Fruit fly (Drosophila melanogaster) whole organism, embryonic: ENCODE results near the gene CG13075.

Experiments used
- BtbVII ChIP-seq: fragments of 200-800 bp; sonication (Bioruptor generic); optimal IDR thresholded peaks from 3 replicates; lab custom pipeline; 2017; ENCODE audit warnings: missing biosample characterization, mild to moderate bottlenecking, missing genetic modification characterization
- CG10147 ChIP-seq: fragments of 200-800 bp; sonication (Bioruptor generic); optimal IDR thresholded peaks from 2 replicates; lab custom pipeline; 2019; ENCODE audit warnings: missing biosample characterization, mild to moderate bottlenecking, missing genetic modification characterization, moderate library complexity
- CG10209 ChIP-seq: fragments of 200-800 bp; sonication (Bioruptor generic); optimal IDR thresholded peaks from 3 replicates; lab custom pipeline; 2017; ENCODE audit warnings: missing biosample characterization, mild to moderate bottlenecking, missing genetic modification characterization, missing genetic modification reagents
- CG10267 ChIP-seq: fragments of 200-800 bp; sonication (Bioruptor generic); optimal IDR thresholded peaks from 2 replicates; lab custom pipeline; 2018; ENCODE audit warnings: missing biosample characterization, mild to moderate bottlenecking, missing genetic modification characterization, moderate library complexity
- CG10565 ChIP-seq: fragments of 200-800 bp; sonication (Bioruptor generic); optimal IDR thresholded peaks from 3 replicates; lab custom pipeline; 2016; ENCODE audit warnings: missing biosample characterization, mild to moderate bottlenecking, missing genetic modification characterization
- CG12236 ChIP-seq: fragments of 200-800 bp; sonication (Bioruptor generic); optimal IDR thresholded peaks from 2 replicates; lab custom pipeline; 2016; ENCODE audit warnings: missing biosample characterization, missing genetic modification characterization
- CG12744 ChIP-seq: fragments of 200-800 bp; sonication (Bioruptor generic); optimal IDR thresholded peaks from 2 replicates; lab custom pipeline; 2016; ENCODE audit warnings: missing biosample characterization, missing genetic modification characterization
- CG1529 ChIP-seq: fragments of 200-800 bp; sonication (Bioruptor generic); optimal IDR thresholded peaks from 3 replicates; lab custom pipeline; 2018; ENCODE audit warnings: missing biosample characterization, missing genetic modification characterization
- CG15479 ChIP-seq: fragments of 200-800 bp; sonication (Bioruptor generic); optimal IDR thresholded peaks from 3 replicates; lab custom pipeline; 2019; ENCODE audit warnings: missing biosample characterization, mild to moderate bottlenecking, missing genetic modification characterization, moderate library complexity
- CG1602 ChIP-seq: fragments of 200-800 bp; sonication (Bioruptor generic); optimal IDR thresholded peaks from 3 replicates; lab custom pipeline; 2016; ENCODE audit warnings: missing biosample characterization, missing genetic modification characterization
- CG17385 ChIP-seq: fragments of 200-800 bp; sonication (Bioruptor generic); optimal IDR thresholded peaks from 3 replicates; lab custom pipeline; 2018; ENCODE audit warnings: missing biosample characterization, mild to moderate bottlenecking, missing genetic modification characterization
- CG1832 ChIP-seq: fragments of 200-800 bp; sonication (Bioruptor generic); optimal IDR thresholded peaks from 2 replicates; lab custom pipeline; 2017; ENCODE audit warnings: missing biosample characterization, mild to moderate bottlenecking, missing genetic modification characterization, inconsistent platforms
- CG18599 ChIP-seq: fragments of 200-800 bp; sonication (Bioruptor generic); optimal IDR thresholded peaks from 3 replicates; lab custom pipeline; 2017; ENCODE audit warnings: missing biosample characterization, missing genetic modification characterization, mild to moderate bottlenecking, moderate library complexity, missing genetic modification reagents
- CG18619 ChIP-seq: fragments of 200-800 bp; sonication (Bioruptor generic); optimal IDR thresholded peaks from 3 replicates; lab custom pipeline; 2017; ENCODE audit warnings: missing biosample characterization, mild to moderate bottlenecking, missing genetic modification characterization
- CG31224 ChIP-seq: fragments of 200-800 bp; sonication (Bioruptor generic); IDR thresholded peaks from 2 replicates; pipeline ENCODE4 v1.3.6; 2022; ENCODE audit warnings: missing biosample characterization, missing genetic modification characterization
- CG31441 ChIP-seq: fragments of 200-800 bp; sonication (Bioruptor generic); IDR thresholded peaks from 2 replicates; pipeline ENCODE4 v1.3.6; 2022; ENCODE audit warnings: missing biosample characterization, missing genetic modification characterization
- CG34376 ChIP-seq: fragments of 200-800 bp; sonication (Bioruptor generic); optimal IDR thresholded peaks from 2 replicates; lab custom pipeline; 2018; ENCODE audit warnings: missing biosample characterization, mild to moderate bottlenecking, missing genetic modification characterization
- CG4360 ChIP-seq: fragments of 200-800 bp; sonication (Bioruptor generic); IDR thresholded peaks from 2 replicates; pipeline ENCODE4 v1.3.6; 2022; ENCODE audit warnings: missing biosample characterization, missing genetic modification characterization
- CG6765 ChIP-seq: fragments of 200-800 bp; sonication (Bioruptor generic); optimal IDR thresholded peaks from 3 replicates; lab custom pipeline; 2017; ENCODE audit warnings: missing biosample characterization, mild to moderate bottlenecking, missing genetic modification characterization
- CG8924 ChIP-seq: fragments of 200-800 bp; optimal IDR thresholded peaks from 3 replicates; lab custom pipeline; 2019; ENCODE audit warnings: missing biosample characterization, mild to moderate bottlenecking, missing genetic modification characterization, moderate library complexity
- Dip3 ChIP-seq: fragments of 200-800 bp; sonication (Bioruptor generic); optimal IDR thresholded peaks from 3 replicates; lab custom pipeline; 2016; ENCODE audit warnings: missing biosample characterization, missing genetic modification characterization
- E2f2 ChIP-seq: fragments of 200-800 bp; sonication (Bioruptor generic); IDR thresholded peaks from 2 replicates; pipeline ENCODE4 v1.3.6; 2022; ENCODE audit warnings: missing biosample characterization, missing genetic modification characterization
- Gug ChIP-seq: fragments of 200-800 bp; sonication (Bioruptor generic); IDR thresholded peaks from 4 replicates; pipeline ENCODE4 v1.3.6; 2022; ENCODE audit warnings: missing biosample characterization, missing genetic modification characterization
- Hmr ChIP-seq: fragments of 200-800 bp; sonication (Bioruptor generic); optimal IDR thresholded peaks from 3 replicates; lab custom pipeline; 2017; ENCODE audit warnings: mild to moderate bottlenecking, missing biosample characterization, missing genetic modification reagents, missing genetic modification characterization
- Nf-YA ChIP-seq: fragments of 200-800 bp; sonication (Bioruptor generic); IDR thresholded peaks from 2 replicates; pipeline ENCODE4 v1.3.6; 2022; ENCODE audit warnings: missing biosample characterization, missing genetic modification characterization
- Scr ChIP-seq: fragments of 200-800 bp; sonication (Bioruptor generic); IDR thresholded peaks from 2 replicates; pipeline ENCODE4 v1.3.6; 2022; ENCODE audit warnings: missing biosample characterization, missing genetic modification characterization; ENCODE audit not compliant: partially characterized antibody
- Spps ChIP-seq: fragments of 200-800 bp; sonication (Bioruptor generic); optimal IDR thresholded peaks from 2 replicates; lab custom pipeline; 2018; ENCODE audit warnings: missing biosample characterization, mild to moderate bottlenecking, missing genetic modification characterization
- YL-1 ChIP-seq: fragments of 200-800 bp; sonication (Bioruptor generic); optimal IDR thresholded peaks from 3 replicates; lab custom pipeline; 2017; ENCODE audit warnings: missing biosample characterization, mild to moderate bottlenecking, missing genetic modification characterization
- ase ChIP-seq: fragments of 200-800 bp; sonication (Bioruptor generic); IDR thresholded peaks from 3 replicates; pipeline ENCODE4 v1.3.6; 2022; ENCODE audit warnings: missing biosample characterization, missing genetic modification characterization
- chif ChIP-seq, 2 experiments: fragments of 200-800 bp; sonication (Bioruptor generic); optimal IDR thresholded peaks; 3 replicates each; lab custom pipeline; 2016; ENCODE audit warnings: missing biosample characterization in 2 of 2, missing genetic modification characterization in 2 of 2
- chinmo ChIP-seq: fragments of 200-800 bp; sonication (Bioruptor generic); IDR thresholded peaks from 4 replicates; pipeline ENCODE4 v1.3.6; 2022; ENCODE audit warnings: missing biosample characterization, missing genetic modification characterization; ENCODE audit not compliant: partially characterized antibody
- chn ChIP-seq: fragments of 200-800 bp; sonication (Bioruptor generic); optimal IDR thresholded peaks from 2 replicates; lab custom pipeline; 2016; ENCODE audit warnings: missing biosample characterization, missing genetic modification characterization
- dysf ChIP-seq: fragments of 200-800 bp; sonication (Bioruptor generic); IDR thresholded peaks from 3 replicates; pipeline ENCODE4 v1.3.6; 2022; ENCODE audit warnings: missing biosample characterization, missing genetic modification characterization
- emc ChIP-seq: fragments of 200-800 bp; sonication (Bioruptor generic); optimal IDR thresholded peaks from 2 replicates; lab custom pipeline; 2016; ENCODE audit warnings: missing biosample characterization, missing genetic modification characterization
- ewg ChIP-seq: fragments of 200-800 bp; sonication (Bioruptor generic); optimal IDR thresholded peaks from 3 replicates; lab custom pipeline; 2017; ENCODE audit warnings: mild to moderate bottlenecking, missing biosample characterization, missing genetic modification reagents, missing genetic modification characterization
- fd64A ChIP-seq: fragments of 200-800 bp; sonication (Bioruptor generic); optimal IDR thresholded peaks from 3 replicates; lab custom pipeline; 2018; ENCODE audit warnings: missing biosample characterization, mild to moderate bottlenecking, missing genetic modification characterization
- ftz-f1 ChIP-seq: fragments of 200-800 bp; sonication (Bioruptor generic); optimal IDR thresholded peaks from 2 replicates; lab custom pipeline; 2016; ENCODE audit warnings: missing biosample characterization, missing genetic modification characterization
- gce ChIP-seq: fragments of 200-800 bp; sonication (Bioruptor generic); IDR thresholded peaks from 3 replicates; pipeline ENCODE4 v1.3.6; 2022; ENCODE audit warnings: missing biosample characterization, missing genetic modification characterization
- jigr1 ChIP-seq: fragments of 200-800 bp; sonication (Bioruptor generic); IDR thresholded peaks from 3 replicates; pipeline ENCODE4 v1.3.6; 2022; ENCODE audit warnings: missing biosample characterization, missing genetic modification characterization
- nom ChIP-seq: fragments of 200-800 bp; sonication (Bioruptor generic); optimal IDR thresholded peaks from 2 replicates; lab custom pipeline; 2017; ENCODE audit warnings: missing biosample characterization, missing genetic modification characterization, mild to moderate bottlenecking, moderate library complexity, missing genetic modification reagents
- peb ChIP-seq: fragments of 200-800 bp; sonication (Bioruptor generic); IDR thresholded peaks from 2 replicates; pipeline ENCODE4 v1.3.6; 2022; ENCODE audit warnings: missing biosample characterization, missing genetic modification characterization
- sc ChIP-seq, 3 experiments: fragments of >200 bp in 2 of 3; fragments of 200-800 bp in 1 of 3; sonication (Bioruptor generic) in 1 of 3; optimal IDR thresholded peaks; 2 replicates in 2 of 3; 3 replicates in 1 of 3; lab custom pipeline; 2017; ENCODE audit warnings: mild to moderate bottlenecking in 1 of 3, missing biosample characterization in 1 of 3, missing genetic modification characterization in 1 of 3, missing genetic modification reagents in 1 of 3
- schlank ChIP-seq: fragments of 200-800 bp; sonication (Bioruptor generic); optimal IDR thresholded peaks from 2 replicates; lab custom pipeline; 2018; ENCODE audit warnings: missing biosample characterization, mild to moderate bottlenecking, missing genetic modification characterization
- slbo ChIP-seq: fragments of 200-800 bp; sonication (Bioruptor generic); IDR thresholded peaks from 2 replicates; pipeline ENCODE4 v1.3.6; 2022; ENCODE audit warnings: missing biosample characterization, missing genetic modification characterization
- sob ChIP-seq: fragments of 200-800 bp; sonication (Bioruptor generic); IDR thresholded peaks from 2 replicates; pipeline ENCODE4 v1.3.6; 2022; ENCODE audit warnings: missing biosample characterization, missing genetic modification characterization
- sug ChIP-seq: fragments of 200-800 bp; optimal IDR thresholded peaks from 2 replicates; lab custom pipeline; 2019; ENCODE audit warnings: missing biosample characterization, mild to moderate bottlenecking, missing genetic modification characterization, moderate library complexity
- trem ChIP-seq: fragments of 200-800 bp; optimal IDR thresholded peaks from 3 replicates; lab custom pipeline; 2019; ENCODE audit warnings: missing biosample characterization, mild to moderate bottlenecking, missing genetic modification characterization, moderate library complexity
- zen ChIP-seq: fragments of 200-800 bp; sonication (Bioruptor generic); optimal IDR thresholded peaks from 3 replicates; lab custom pipeline; 2018; ENCODE audit warnings: missing biosample characterization, mild to moderate bottlenecking, missing genetic modification characterization, moderate library complexity

The CG13075 gene

dm6 chr3L:16060806-16061600 lies 22.8 kb upstream of the CG13075 start (continued):
- TF ChIP-seq CG31441 (GFP tag; lab: Robert Waterston, UW) (no peak; the same call in 1 of the 2 replicates), ase (no peak), CG18619 (GFP tag; lab: Kevin White, UChicago) (peak; percentile 59), CG12236 (GFP tag; lab: Kevin White, UChicago) (no peak), chif (GFP tag; optimal IDR thresholded peaks at IDR 0.05; lab: Kevin White, UChicago) (peak in 1 of 2 experiments; percentile 36), slbo (peak; percentile 46; the same call in 1 of the 2 replicates), CG18599 (GFP tag; lab: Kevin White, UChicago) (peak; percentile 42), Nf-YA (GFP tag; lab: Robert Waterston, UW) (no peak), CG34376 (no peak), YL-1 (GFP tag; lab: Kevin White, UChicago) (no peak), ftz-f1 (GFP tag; lab: Kevin White, UChicago) (no peak), CG10267 (peak; percentile 43), CG1832 (GFP tag; lab: Kevin White, UChicago) (no peak), Gug (GFP tag; lab: Robert Waterston, UW) (no peak), emc (GFP tag; lab: Kevin White, UChicago) (no peak), BtbVII (GFP tag; lab: Kevin White, UChicago) (no peak), jigr1 (no peak), CG10147 (no peak), gce (GFP tag; lab: Robert Waterston, UW) (no peak), CG4360 (GFP tag; lab: Robert Waterston, UW) (no peak), CG12744 (GFP tag; lab: Kevin White, UChicago) (no peak), nom (GFP tag; lab: Kevin White, UChicago) (no peak), CG17385 (GFP tag; lab: Kevin White, UChicago) (peak; percentile 59), Dip3 (peak; percentile 19), CG6765 (GFP tag; lab: Kevin White, UChicago) (no peak), CG8924 (peak; percentile 76), chn (no peak), fd64A (GFP tag; lab: Kevin White, UChicago) (no peak), chinmo (GFP tag; lab: Robert Waterston, UW) (0 out of 4 replicates have a peak, but pooled peaks have one; percentile 42), Scr (GFP tag; lab: Robert Waterston, UW) (no peak), sc (optimal IDR thresholded peaks at IDR 0.05; lab: Kevin White, UChicago) (no peak), sc (GFP tag; optimal IDR thresholded peaks at IDR 0.05; lab: Kevin White, UChicago) (peak; percentile 66), schlank (tag; lab: Kevin White, UChicago) (no peak), Hmr (GFP tag; lab: Kevin White, UChicago) (peak; percentile 53), CG15479 (GFP tag; lab: Kevin White, UChicago) (no peak), sob (GFP tag; lab: Robert Waterston, UW) (no peak; the same call in 1 of the 2 replicates), sug (tag; lab: Kevin White, UChicago) (no peak), trem (tag; lab: Kevin White, UChicago) (peak; percentile 20), ewg (GFP tag; lab: Kevin White, UChicago) (no peak), CG10209 (GFP tag; lab: Kevin White, UChicago) (peak; percentile 53), Spps (tag; lab: Kevin White, UChicago) (peak; percentile 14), dysf (GFP tag; lab: Robert Waterston, UW) (peak; percentile 46; the same call in 1 of the 3 replicates), zen (tag; lab: Kevin White, UChicago) (no peak), peb (GFP tag; lab: Robert Waterston, UW) (no peak), CG31224 (GFP tag; lab: Robert Waterston, UW) (no peak), CG10565 (no peak), E2f2 (GFP tag; lab: Robert Waterston, UW) (no peak; the same call in 1 of the 2 replicates), CG1529 (GFP tag; lab: Kevin White, UChicago) (peak; percentile 28), CG1602 (GFP tag; lab: Kevin White, UChicago) (peak; percentile 32)
